Fruit fly (Drosophila melanogaster): ENCODE measurements around the gene Snx17.
A peak's percentile ranks its signal among the peaks of the same experiment; 100 is the strongest.

- TF ChIP-seq Ets98B (GFP tag; IDR thresholded peaks at IDR 0.05) = no peak
- TF ChIP-seq CG12605 (GFP tag; IDR thresholded peaks at IDR 0.05) = 0 out of 2 replicates have a peak, but pooled peaks have one; percentile 21
Measured at dm6 chr2L:10208799-10209794, 2.3 kb upstream of the Snx17 start, which contains the start of gene CG5731.

Data from whole organism, pupa.